Worm (Caenorhabditis elegans) whole organism, L4 larva: ENCODE data around the gene die-1.

ENCODE experiments used
- Y5F2A.4 ChIP-seq: fragments of 200-800 bp; sonication (Bioruptor generic); optimal IDR thresholded peaks from 2 replicates; lab custom pipeline; 2018; ENCODE audit warnings: mild to moderate bottlenecking, missing genetic modification characterization, missing compliant biosample characterization
- ZK546.5 ChIP-seq, 2 experiments: sonication (generic microtip); optimal IDR thresholded peaks; 2 replicates each; lab custom pipeline; 2017; ENCODE audit warnings: missing biosample characterization in 2 of 2, missing genetic modification characterization in 2 of 2
- ama-1 ChIP-seq: fragments of 150-350 bp; optimal IDR thresholded peaks from 2 replicates; lab custom pipeline; 2014; ENCODE audit warnings: inconsistent platforms, mixed read lengths
- attf-4 ChIP-seq: sonication (generic microtip); optimal IDR thresholded peaks from 3 replicates; lab custom pipeline; 2017; ENCODE audit warnings: missing biosample characterization, missing genetic modification characterization
- dmd-6 ChIP-seq: fragments of 200-800 bp; sonication (Bioruptor generic); IDR thresholded peaks from 2 replicates; pipeline ENCODE4 v1.3.6; 2022; ENCODE audit warnings: missing genetic modification reagents, missing genetic modification characterization, missing compliant biosample characterization
- egl-27 ChIP-seq: sonication (generic microtip); optimal IDR thresholded peaks from 3 replicates; lab custom pipeline; 2017; ENCODE audit warnings: missing biosample characterization, missing genetic modification reagents, missing genetic modification characterization
- hif-1 ChIP-seq, 2 experiments: sonication (generic microtip); optimal IDR thresholded peaks; 2 replicates each; lab custom pipeline; 2016 to 2017; ENCODE audit warnings: missing compliant biosample characterization in 2 of 2, missing genetic modification characterization in 2 of 2, missing genetic modification reagents in 2 of 2, missing genotype in 2 of 2, mild to moderate bottlenecking in 1 of 2
- hlh-11 ChIP-seq: fragments of 200-800 bp; sonication (Bioruptor generic); optimal IDR thresholded peaks from 2 replicates; lab custom pipeline; 2018; ENCODE audit warnings: mild to moderate bottlenecking, missing genetic modification characterization, missing compliant biosample characterization
- jun-1 ChIP-seq: fragments of 150-350 bp; optimal IDR thresholded peaks from 2 replicates; lab custom pipeline; 2014; ENCODE audit warnings: missing biosample characterization, missing genetic modification reagents, missing genetic modification characterization
- lin-13 ChIP-seq: fragments of 150-350 bp; optimal IDR thresholded peaks from 2 replicates; lab custom pipeline; 2014; ENCODE audit warnings: missing biosample characterization, missing genetic modification reagents, missing genetic modification characterization
- mxl-2 ChIP-seq: fragments of 200-800 bp; sonication (Bioruptor generic); conservative IDR thresholded peaks from 2 replicates; pipeline ENCODE4 v1.3.6; 2022; ENCODE audit warnings: missing genetic modification reagents, missing genetic modification characterization, missing compliant biosample characterization
- nhr-10 ChIP-seq: fragments of 150-350 bp; optimal IDR thresholded peaks from 2 replicates; lab custom pipeline; 2014; ENCODE audit warnings: missing biosample characterization, missing genetic modification characterization
- nhr-11 ChIP-seq: fragments of 150-350 bp; optimal IDR thresholded peaks from 2 replicates; lab custom pipeline; 2014; ENCODE audit warnings: missing biosample characterization, missing genetic modification characterization
- pha-4 ChIP-seq, 2 experiments: fragments of 150-350 bp in 1 of 2; fragments of 200-800 bp in 1 of 2; sonication (Bioruptor generic) in 1 of 2; IDR thresholded peaks in 1 of 2; optimal IDR thresholded peaks in 1 of 2; 2 replicates each; pipeline versions ENCODE4 v1.3.6 to Lab custom; 2014 to 2022; ENCODE audit warnings: missing genetic modification characterization in 2 of 2, missing genetic modification reagents in 2 of 2, missing biosample characterization in 1 of 2, missing compliant biosample characterization in 1 of 2

DNA sequence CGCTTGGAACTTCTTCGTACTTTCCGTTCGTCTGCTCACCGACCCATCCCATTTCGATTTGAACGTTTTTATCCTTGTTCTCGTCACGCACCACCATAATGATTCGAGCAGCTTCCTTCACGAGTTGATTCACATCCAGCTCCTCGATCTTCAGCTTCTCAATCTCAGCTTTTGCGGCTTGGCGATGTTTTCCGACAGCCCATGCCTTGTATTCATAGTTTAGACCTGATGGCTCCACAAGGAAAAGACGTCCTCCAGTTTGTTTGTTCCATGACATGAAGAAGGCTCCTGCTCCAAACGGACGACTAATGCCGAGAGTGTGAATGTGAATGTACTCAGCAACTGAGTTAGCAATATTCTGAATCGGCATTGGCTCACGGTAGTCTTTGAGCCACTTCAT is 31.4 kb upstream of the die-1 start:
- no peak for TF ChIP-seq pha-4 (GFP tag; IDR thresholded peaks at IDR 0.05; lab: Robert Waterston, UW)
- TF ChIP-seq pha-4 (tag; optimal IDR thresholded peaks at IDR 0.05; lab: Kevin White, UChicago), result no peak
- no peak for TF ChIP-seq Y5F2A.4
- no peak for TF ChIP-seq hlh-11 (tag; lab: Kevin White, UChicago)
- no peak for TF ChIP-seq lin-13
- TF ChIP-seq mxl-2 (GFP tag; lab: Robert Waterston, UW), result no peak
- no peak for TF ChIP-seq jun-1 (tag; lab: Kevin White, UChicago)
- no peak for TF ChIP-seq nhr-10 (tag; lab: Kevin White, UChicago)
- TF ChIP-seq hif-1 (tag; optimal IDR thresholded peaks at IDR 0.05; lab: Kevin White, UChicago), result no peak
- TF ChIP-seq ama-1 (lab: Kevin White, UChicago), result no peak
- TF ChIP-seq egl-27 (tag; lab: Kevin White, UChicago), result no peak
- TF ChIP-seq dmd-6, result no peak
- no peak for TF ChIP-seq ZK546.5 (tag; optimal IDR thresholded peaks at IDR 0.05; lab: Kevin White, UChicago)
- TF ChIP-seq attf-4 (tag; lab: Kevin White, UChicago), result no peak
- no peak for TF ChIP-seq nhr-11 (tag; lab: Kevin White, UChicago)
